Worm (Caenorhabditis elegans): ENCODE data around the gene yap-1.

DNA sequence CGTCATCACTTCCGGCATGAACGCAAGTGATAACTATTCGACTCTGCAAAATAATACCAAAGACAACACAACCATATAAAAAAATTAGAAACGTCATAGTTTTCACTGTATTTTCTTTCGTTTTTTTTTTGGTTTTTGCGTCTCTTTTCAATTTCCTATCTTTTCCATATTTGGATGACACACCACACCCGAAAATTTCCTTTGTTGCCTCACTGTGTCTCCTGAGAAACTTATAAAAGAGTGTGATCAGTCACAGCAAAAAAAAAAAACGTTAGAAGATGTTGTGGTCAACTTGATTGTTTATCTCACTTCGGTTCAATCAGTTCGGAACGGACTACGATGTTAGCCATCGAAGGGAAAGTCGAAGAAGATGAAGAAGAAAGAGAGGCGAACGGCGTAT lies 2.0 kb upstream of the yap-1 start:
- TF ChIP-seq ama-1 (optimal IDR thresholded peaks at IDR 0.05) (no peak), aly-1 (tag; optimal IDR thresholded peaks at IDR 0.05) (no peak), F13C5.2 (tag; optimal IDR thresholded peaks at IDR 0.05) (no peak), tbx-37 (GFP tag; conservative IDR thresholded peaks at IDR 0.05) (no peak), tra-4 (tag; optimal IDR thresholded peaks at IDR 0.05) (no peak), flt-1 (GFP tag; IDR thresholded peaks at IDR 0.05) (no peak), hmg-4 (GFP tag; optimal IDR thresholded peaks at IDR 0.05) (no peak), hmbx-1 (tag; optimal IDR thresholded peaks at IDR 0.05) (no peak), hnd-1 (tag; optimal IDR thresholded peaks at IDR 0.05) (no peak), ets-7 (tag; optimal IDR thresholded peaks at IDR 0.05) (no peak), scrt-1 (GFP tag; IDR thresholded peaks at IDR 0.05) (no peak), pes-1 (GFP tag; IDR thresholded peaks at IDR 0.05) (no peak)
